Fruit fly (Drosophila melanogaster) whole organism, prepupa: ENCODE data around the gene TotM.

ENCODE experiments used
- Blimp-1 ChIP-seq: fragments of 200-800 bp; sonication (Bioruptor generic); optimal IDR thresholded peaks from 3 replicates; lab custom pipeline; 2017; ENCODE audit warnings: missing biosample characterization, missing genetic modification characterization, mild to moderate bottlenecking, moderate library complexity, missing genetic modification reagents
- CG6792 ChIP-seq: fragments of 200-800 bp; sonication (Bioruptor generic); optimal IDR thresholded peaks from 3 replicates; lab custom pipeline; 2016; ENCODE audit warnings: missing biosample characterization, missing genetic modification characterization
- CG6808 ChIP-seq: fragments of 200-800 bp; sonication (Bioruptor generic); optimal IDR thresholded peaks from 3 replicates; lab custom pipeline; 2017; ENCODE audit warnings: missing biosample characterization, missing genetic modification characterization, mild to moderate bottlenecking, moderate library complexity, missing genetic modification reagents
- CG7368 ChIP-seq: fragments of 200-800 bp; sonication (Bioruptor generic); optimal IDR thresholded peaks from 3 replicates; lab custom pipeline; 2016; ENCODE audit warnings: missing biosample characterization, missing genetic modification characterization
- CG8632 ChIP-seq: fragments of 200-800 bp; sonication (Bioruptor generic); optimal IDR thresholded peaks from 3 replicates; lab custom pipeline; 2016; ENCODE audit warnings: missing biosample characterization, missing genetic modification characterization
- Ets96B ChIP-seq: fragments of 200-800 bp; optimal IDR thresholded peaks from 2 replicates; lab custom pipeline; 2019; ENCODE audit warnings: missing biosample characterization, mild to moderate bottlenecking, missing genetic modification characterization, moderate library complexity
- Gug ChIP-seq: fragments of 200-800 bp; sonication (Bioruptor generic); IDR thresholded peaks from 2 replicates; pipeline ENCODE4 v1.3.6; 2022; ENCODE audit warnings: missing biosample characterization, missing genetic modification characterization
- Hr39 ChIP-seq: fragments of 200-800 bp; sonication (Bioruptor generic); optimal IDR thresholded peaks from 2 replicates; lab custom pipeline; 2016; ENCODE audit warnings: missing biosample characterization, missing genetic modification characterization
- Sox102F ChIP-seq: fragments of 200-800 bp; sonication (Bioruptor generic); optimal IDR thresholded peaks from 2 replicates; lab custom pipeline; 2016; ENCODE audit warnings: missing biosample characterization, mild to moderate bottlenecking, missing genetic modification characterization
- salr ChIP-seq, 2 experiments: fragments of 200-800 bp; sonication (Bioruptor generic); optimal IDR thresholded peaks; 3 replicates each; lab custom pipeline; 2016 to 2018; ENCODE audit warnings: missing biosample characterization in 2 of 2, missing genetic modification characterization in 2 of 2, mild to moderate bottlenecking in 1 of 2
- topi ChIP-seq: fragments of 200-800 bp; sonication (Bioruptor generic); optimal IDR thresholded peaks from 3 replicates; lab custom pipeline; 2016; ENCODE audit warnings: missing biosample characterization, missing genetic modification characterization

- TF ChIP-seq Gug (no peak), CG6792 (no peak), Ets96B (no peak), Hr39 (GFP tag; lab: Kevin White, UChicago) (no peak), topi (no peak), CG6808 (GFP tag; lab: Kevin White, UChicago) (no peak), CG8632 (GFP tag; lab: Kevin White, UChicago) (no peak), Blimp-1 (no peak), Sox102F (GFP tag; lab: Kevin White, UChicago) (no peak), salr (GFP tag; optimal IDR thresholded peaks at IDR 0.05; lab: Kevin White, UChicago) (no peak), CG7368 (GFP tag; lab: Kevin White, UChicago) (no peak)
Observed at dm6 chr2L:5314630-5315159, 15.0 kb upstream of the TotM start, which contains the start of gene CG14024.
